Worm (Caenorhabditis elegans): ENCODE results near the gene ZK1067.3.
A peak's percentile ranks its signal among the peaks of the same experiment; 100 is the strongest.

The ZK1067.3 gene

ce11 chrII:9273984-9274383 lies 50.9 kb downstream of the ZK1067.3 start (continued):
- TF ChIP-seq lsy-2 (tag; optimal IDR thresholded peaks at IDR 0.05) (peak; percentile 87 to 89), ceh-90 (tag; optimal IDR thresholded peaks at IDR 0.05) (no peak), sox-4 (tag; optimal IDR thresholded peaks at IDR 0.05) (peak; percentile 15), elt-3 (tag; optimal IDR thresholded peaks at IDR 0.05) (peak in 2 of 6 experiments; percentile 63 to 82), lin-14 (GFP tag; optimal IDR thresholded peaks at IDR 0.05) (peak; percentile 97), lin-15B (tag; optimal IDR thresholded peaks at IDR 0.05) (peak; percentile 1), unc-86 (tag; optimal IDR thresholded peaks at IDR 0.05) (peak; percentile 72), ceh-8 (GFP tag; optimal IDR thresholded peaks at IDR 0.05) (no peak), jun-1 (tag; optimal IDR thresholded peaks at IDR 0.05) (peak; percentile 78), fos-1 (tag; optimal IDR thresholded peaks at IDR 0.05) (peak; percentile 86), nhr-20 (tag; optimal IDR thresholded peaks at IDR 0.05) (peak; percentile 91), aly-2 (tag; optimal IDR thresholded peaks at IDR 0.05) (peak; percentile 42), egl-13 (tag; optimal IDR thresholded peaks at IDR 0.05) (peak; percentile 55), nhr-237 (tag; optimal IDR thresholded peaks at IDR 0.05) (peak; percentile 30), hpl-2 (GFP tag; optimal IDR thresholded peaks at IDR 0.05) (peak; percentile 44), lir-3 (tag; optimal IDR thresholded peaks at IDR 0.05; ENCODE audit: poor library complexity) (peak; percentile 62), nhr-84 (tag; optimal IDR thresholded peaks at IDR 0.05) (no peak), mep-1 (tag; optimal IDR thresholded peaks at IDR 0.05) (peak; percentile 86), isw-1 (GFP tag; IDR thresholded peaks at IDR 0.05) (peak; percentile 66), lin-35 (GFP tag; optimal IDR thresholded peaks at IDR 0.05) (peak; percentile 68 to 84), ceh-82 (tag; optimal IDR thresholded peaks at IDR 0.05) (peak; percentile 5 to 90 (median 86)), nhr-85 (tag) (peak; percentile 97), dpl-1 (GFP tag; optimal IDR thresholded peaks at IDR 0.05) (peak; percentile 47 to 70 (median 69)), irx-1 (tag; optimal IDR thresholded peaks at IDR 0.05) (peak; percentile 79), hlh-17 (GFP tag; optimal IDR thresholded peaks at IDR 0.05; ENCODE audit: borderline replicate concordance) (no peak), ceh-88 (GFP tag; IDR thresholded peaks at IDR 0.05) (peak; percentile 16; the same call in 1 of the 2 replicates), unc-62 (GFP tag; optimal IDR thresholded peaks at IDR 0.05) (no peak), ets-5 (GFP tag; IDR thresholded peaks at IDR 0.05) (no peak), mef-2 (tag; optimal IDR thresholded peaks at IDR 0.05) (peak; percentile 66), sptf-1 (tag; optimal IDR thresholded peaks at IDR 0.05) (no peak), alr-1 (tag; optimal IDR thresholded peaks at IDR 0.05; ENCODE audit: borderline replicate concordance) (no peak), mab-9 (GFP tag; IDR thresholded peaks at IDR 0.05) (peak; percentile 56; the same call in 1 of the 2 replicates), xbp-1 (tag; optimal IDR thresholded peaks at IDR 0.05) (peak; percentile 80), vab-15 (tag; optimal IDR thresholded peaks at IDR 0.05) (no peak), ztf-11 (tag; optimal IDR thresholded peaks at IDR 0.05) (no peak), F16B12.6 (tag; optimal IDR thresholded peaks at IDR 0.05) (peak; percentile 51), blmp-1 (tag; optimal IDR thresholded peaks at IDR 0.05) (peak; percentile 71), nhr-77 (tag; optimal IDR thresholded peaks at IDR 0.05) (peak; percentile 49), aha-1 (tag; optimal IDR thresholded peaks at IDR 0.05) (no peak), zag-1 (tag; optimal IDR thresholded peaks at IDR 0.05) (no peak), swsn-7 (tag; optimal IDR thresholded peaks at IDR 0.05) (peak; percentile 86), pag-3 (tag; optimal IDR thresholded peaks at IDR 0.05; ENCODE audit: borderline replicate concordance, insufficient read depth) (no peak), rnt-1 (tag; optimal IDR thresholded peaks at IDR 0.05) (peak; percentile 92), ama-1 (optimal IDR thresholded peaks at IDR 0.05) (peak; percentile 6), ztf-4 (tag; optimal IDR thresholded peaks at IDR 0.05) (peak; percentile 71)

All from whole organism, L1 larva.